Worm (Caenorhabditis elegans) whole organism, L1 larva: ENCODE results near the gene C31G12.4.

Experiments
- C16A3.4 ChIP-seq: fragments of 150-350 bp; optimal IDR thresholded peaks from 2 replicates; lab custom pipeline; 2014; ENCODE audit warnings: missing biosample characterization, missing genetic modification characterization
- C34B4.2 ChIP-seq: sonication (generic microtip); optimal IDR thresholded peaks from 2 replicates; lab custom pipeline; 2017; ENCODE audit warnings: mild to moderate bottlenecking, missing genetic modification characterization, missing compliant biosample characterization
- F16B12.6 ChIP-seq: fragments of 150-350 bp; optimal IDR thresholded peaks from 2 replicates; lab custom pipeline; 2014; ENCODE audit warnings: missing biosample characterization, missing genetic modification characterization
- Y116A8C.19 ChIP-seq: sonication (generic microtip); optimal IDR thresholded peaks from 2 replicates; lab custom pipeline; 2016; ENCODE audit warnings: missing compliant biosample characterization, missing genetic modification characterization, borderline replicate concordance
- aha-1 ChIP-seq: fragments of 150-350 bp; optimal IDR thresholded peaks from 2 replicates; lab custom pipeline; 2014; ENCODE audit warnings: missing biosample characterization, missing genetic modification characterization
- alr-1 ChIP-seq: fragments of 200-800 bp; sonication (Bioruptor generic); optimal IDR thresholded peaks from 2 replicates; lab custom pipeline; 2018; ENCODE audit warnings: borderline replicate concordance, mild to moderate bottlenecking, missing genetic modification characterization, missing compliant biosample characterization
- ama-1 ChIP-seq: fragments of 150-350 bp; optimal IDR thresholded peaks from 2 replicates; lab custom pipeline; 2014
- ceh-63 ChIP-seq: fragments of 200-800 bp; sonication (Bioruptor generic); optimal IDR thresholded peaks from 2 replicates; lab custom pipeline; 2018; ENCODE audit warnings: mild to moderate bottlenecking, missing genetic modification characterization, missing compliant biosample characterization
- ceh-8 ChIP-seq: fragments of 200-800 bp; sonication (Bioruptor generic); optimal IDR thresholded peaks from 2 replicates; lab custom pipeline; 2018; ENCODE audit warnings: mild to moderate bottlenecking, missing genetic modification characterization, moderate library complexity, missing compliant biosample characterization
- efl-1 ChIP-seq, 4 experiments: fragments of 150-350 bp; optimal IDR thresholded peaks in 3 of 4; peaks in 1 of 4; 1 replicate in 1 of 4; 2 replicates in 3 of 4; lab custom pipeline; 2014; ENCODE audit warnings: missing biosample characterization in 2 of 4, missing genetic modification characterization in 2 of 4, missing genetic modification reagents in 2 of 4
- egl-13 ChIP-seq: sonication (generic microtip); optimal IDR thresholded peaks from 2 replicates; lab custom pipeline; 2016; ENCODE audit warnings: missing genotype, missing genetic modification reagents, missing genetic modification characterization, missing compliant biosample characterization
- egl-27 ChIP-seq, 2 experiments: fragments of 150-350 bp in 1 of 2; sonication (generic microtip); optimal IDR thresholded peaks; 3 replicates each; lab custom pipeline; 2017 to 2018; ENCODE audit warnings: missing biosample characterization in 2 of 2, missing genetic modification characterization in 2 of 2, missing genetic modification reagents in 2 of 2
- elt-2 ChIP-seq: sonication (generic microtip); optimal IDR thresholded peaks from 2 replicates; lab custom pipeline; 2016; ENCODE audit warnings: missing genetic modification characterization, mild to moderate bottlenecking, inconsistent platforms, missing compliant biosample characterization, missing genetic modification reagents
- elt-3 ChIP-seq, 6 experiments: fragments of 150-350 bp in 1 of 6; sonication (generic microtip); optimal IDR thresholded peaks; 2 replicates each; lab custom pipeline; 2017 to 2018; ENCODE audit warnings: missing biosample characterization in 6 of 6, missing genetic modification characterization in 6 of 6, inconsistent platforms in 1 of 6
- ets-5 ChIP-seq: fragments of 200-800 bp; sonication (Bioruptor generic); IDR thresholded peaks from 2 replicates; pipeline ENCODE4 v1.3.6; 2022; ENCODE audit warnings: missing genetic modification characterization, missing compliant biosample characterization
- fkh-4 ChIP-seq: sonication (generic microtip); optimal IDR thresholded peaks from 2 replicates; lab custom pipeline; 2016; ENCODE audit warnings: missing compliant biosample characterization, missing genetic modification characterization, borderline replicate concordance
- grh-1 ChIP-seq: fragments of 200-800 bp; sonication (Bioruptor generic); IDR thresholded peaks from 2 replicates; pipeline ENCODE4 v1.3.6; 2022; ENCODE audit warnings: missing genetic modification reagents, missing genetic modification characterization, missing compliant biosample characterization
- hlh-4 ChIP-seq: sonication (generic microtip); optimal IDR thresholded peaks from 2 replicates; lab custom pipeline; 2016; ENCODE audit warnings: mild to moderate bottlenecking, missing genetic modification characterization, missing compliant biosample characterization
- isw-1 ChIP-seq: fragments of 200-800 bp; sonication (Bioruptor generic); IDR thresholded peaks from 2 replicates; pipeline ENCODE4 v1.3.6; 2022; ENCODE audit warnings: missing genetic modification characterization, missing compliant biosample characterization
- lin-14 ChIP-seq: fragments of 200-800 bp; sonication (Bioruptor generic); optimal IDR thresholded peaks from 2 replicates; lab custom pipeline; 2018; ENCODE audit warnings: mild to moderate bottlenecking, missing genetic modification characterization, moderate library complexity, missing compliant biosample characterization
- mab-9 ChIP-seq: fragments of 200-800 bp; sonication (Bioruptor generic); IDR thresholded peaks from 2 replicates; pipeline ENCODE4 v1.3.6; 2022; ENCODE audit warnings: missing genetic modification reagents, missing genetic modification characterization, missing compliant biosample characterization
- nhr-12 ChIP-seq: sonication (generic microtip); optimal IDR thresholded peaks from 2 replicates; lab custom pipeline; 2017; ENCODE audit warnings: missing biosample characterization, missing genetic modification characterization
- nhr-19 ChIP-seq: fragments of 200-800 bp; sonication (Bioruptor generic); conservative IDR thresholded peaks from 2 replicates; pipeline ENCODE4 v1.3.6; 2022; ENCODE audit warnings: missing genetic modification characterization, missing compliant biosample characterization
- nhr-20 ChIP-seq: sonication (generic microtip); optimal IDR thresholded peaks from 2 replicates; lab custom pipeline; 2016; ENCODE audit warnings: mild to moderate bottlenecking, missing genetic modification characterization, missing compliant biosample characterization
- nhr-237 ChIP-seq: fragments of 150-350 bp; optimal IDR thresholded peaks from 2 replicates; lab custom pipeline; 2014; ENCODE audit warnings: missing biosample characterization, missing genetic modification characterization
- nhr-28 ChIP-seq: fragments of 150-350 bp; optimal IDR thresholded peaks from 2 replicates; lab custom pipeline; 2014; ENCODE audit warnings: missing biosample characterization, missing genetic modification characterization
- nhr-76 ChIP-seq: sonication (generic microtip); optimal IDR thresholded peaks from 2 replicates; lab custom pipeline; 2017; ENCODE audit warnings: missing biosample characterization, missing genetic modification characterization
- nhr-77 ChIP-seq: fragments of 150-350 bp; optimal IDR thresholded peaks from 2 replicates; lab custom pipeline; 2014; ENCODE audit warnings: missing biosample characterization, missing genetic modification characterization
- nhr-85 ChIP-seq: sonication (generic microtip); peaks from one replicate; lab custom pipeline; 2016; ENCODE audit warnings: missing genetic modification characterization, inconsistent platforms, missing compliant biosample characterization
- pag-3 ChIP-seq: sonication (generic microtip); optimal IDR thresholded peaks from 2 replicates; lab custom pipeline; 2017; ENCODE audit warnings: missing genetic modification characterization, mild to moderate bottlenecking, missing compliant biosample characterization, antibody characterized with exemption, borderline replicate concordance; ENCODE audit not compliant: insufficient read depth
- snu-23 ChIP-seq: sonication (generic microtip); optimal IDR thresholded peaks from 2 replicates; lab custom pipeline; 2016; ENCODE audit warnings: missing genetic modification characterization, missing compliant biosample characterization
- sox-4 ChIP-seq: sonication (generic microtip); optimal IDR thresholded peaks from 2 replicates; lab custom pipeline; 2016; ENCODE audit warnings: missing genetic modification characterization, missing compliant biosample characterization
- sptf-1 ChIP-seq: fragments of 150-350 bp; optimal IDR thresholded peaks from 2 replicates; lab custom pipeline; 2014; ENCODE audit warnings: missing biosample characterization, missing genetic modification characterization
- tbx-2 ChIP-seq: sonication (generic microtip); optimal IDR thresholded peaks from 2 replicates; lab custom pipeline; 2016; ENCODE audit warnings: missing genetic modification characterization, missing compliant biosample characterization
- tlp-1 ChIP-seq: fragments of 150-350 bp; optimal IDR thresholded peaks from 2 replicates; lab custom pipeline; 2014; ENCODE audit warnings: missing biosample characterization, missing genetic modification characterization
- unc-30 ChIP-seq: sonication (generic microtip); optimal IDR thresholded peaks from 2 replicates; lab custom pipeline; 2017; ENCODE audit warnings: missing biosample characterization, missing genetic modification characterization
- unc-98 ChIP-seq: fragments of 200-800 bp; sonication (Bioruptor generic); IDR thresholded peaks from 2 replicates; pipeline ENCODE4 v1.3.6; 2022; ENCODE audit warnings: missing genetic modification characterization, missing compliant biosample characterization

The C31G12.4 gene

DNA sequence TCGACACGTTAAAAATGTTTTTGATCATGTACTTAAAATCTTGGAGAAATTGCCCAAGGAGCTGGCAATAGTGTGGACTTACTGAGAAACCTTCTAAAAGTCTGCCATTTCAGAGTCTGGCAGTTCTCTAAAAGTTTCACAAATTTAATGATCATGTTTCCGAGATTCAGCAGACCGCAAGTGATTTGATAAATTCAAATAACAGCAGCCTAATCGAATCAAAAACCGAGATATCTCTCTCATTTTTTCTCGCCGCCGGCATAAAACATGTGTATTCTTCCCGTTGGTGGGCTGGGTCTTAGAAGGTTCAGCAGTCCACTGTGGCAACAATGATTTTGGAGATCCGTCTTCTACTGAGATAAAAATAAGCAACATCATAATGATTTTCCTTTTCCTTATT lies 10.6 kb upstream of the C31G12.4 start, which contains the start of gene clec-246:
clec-246 (plus strand) TSS at position 301 of the 400 bp plus-strand sequence.
- TF ChIP-seq pag-3 (tag; lab: Kevin White, UChicago) (no peak), grh-1 (GFP tag; lab: Robert Waterston, UW) (no peak), nhr-20 (no peak), ama-1 (lab: Kevin White, UChicago) (no peak), egl-13 (tag; lab: Kevin White, UChicago) (no peak), C34B4.2 (no peak), mab-9 (no peak), ets-5 (GFP tag; lab: Robert Waterston, UW) (no peak), sox-4 (tag; lab: Kevin White, UChicago) (no peak), nhr-12 (tag; lab: Kevin White, UChicago) (no peak), ceh-8 (no peak)

DNA sequence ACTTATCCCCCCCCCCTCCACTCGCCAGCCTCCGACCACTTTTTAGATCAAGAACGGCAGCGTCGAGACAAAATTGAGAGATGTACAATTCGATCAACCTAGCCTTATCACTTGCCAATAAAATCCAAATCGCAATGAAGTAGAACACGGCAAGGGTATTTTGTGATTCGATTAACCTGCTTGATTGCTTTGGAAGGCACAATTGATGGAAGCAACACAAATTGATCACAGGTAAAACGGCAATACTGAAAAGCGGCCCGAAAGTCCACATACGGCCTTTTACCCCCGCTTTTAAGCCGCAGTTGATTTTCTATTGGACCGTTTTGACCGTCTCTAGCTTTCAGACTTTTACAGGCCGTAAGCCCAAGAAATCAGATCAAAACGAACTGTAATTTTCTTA lies 9.8 kb upstream of the C31G12.4 start, which contains the start of gene clec-245:
clec-245 (minus strand) TSS at position 101 of the 400 bp plus-strand sequence.
- TF ChIP-seq F16B12.6 (tag; lab: Kevin White, UChicago) (no peak), nhr-85 (tag; lab: Kevin White, UChicago) (peak; percentile 60)

- TF ChIP-seq elt-3 (tag; optimal IDR thresholded peaks at IDR 0.05; lab: Kevin White, UChicago) (no peak), nhr-237 (no peak), unc-30 (tag; lab: Kevin White, UChicago) (no peak), nhr-19 (no peak), ceh-8 (no peak)
- TF ChIP-seq, all 84 proteins: peak for 0
These were observed 6.4 kb upstream of the C31G12.4 start, which contains the start of gene C31G12.3 for ce11 chrV:18184910-18185309. Gene C31G12.3 (plus strand): TSS chrV:18185210.

- TF ChIP-seq hlh-4 (tag; lab: Kevin White, UChicago), result no peak
- TF ChIP-seq lin-14, result no peak
- no peak for TF ChIP-seq isw-1
- no peak for TF ChIP-seq nhr-28
- TF ChIP-seq nhr-77 (tag; lab: Kevin White, UChicago), result no peak
These were observed 1.1 kb upstream of the C31G12.4 start, which contains the start of gene C31G12.1 for ce11 chrV:18179663-18180062. Gene C31G12.1 (plus strand): TSS chrV:18179963.

DNA sequence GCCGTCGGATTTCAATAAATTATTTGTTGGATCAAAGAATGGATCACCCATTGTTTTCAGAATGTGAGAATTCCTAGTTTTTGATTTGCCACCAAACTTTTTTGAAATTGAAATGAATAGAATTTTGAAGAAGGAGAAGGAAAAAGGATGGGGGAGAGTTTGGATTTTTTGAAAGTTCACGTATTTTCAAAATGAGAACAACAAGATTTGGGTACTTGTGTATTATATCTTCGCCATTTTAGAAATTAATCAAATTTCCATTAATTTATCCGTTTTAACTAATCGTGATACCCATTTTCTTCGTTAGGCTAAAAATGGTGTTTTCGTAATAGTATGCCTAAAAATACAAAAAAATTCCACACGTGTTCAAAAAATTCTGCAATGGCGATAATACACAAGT lies 7.0 kb downstream of the C31G12.4 start, which contains the start of gene C14A6.8:
C14A6.8 (minus strand) TSS at position 101 of the 400 bp plus-strand sequence.
- TF ChIP-seq tbx-2 (tag; lab: Kevin White, UChicago), result no peak
- TF ChIP-seq isw-1, result no peak
- no peak for TF ChIP-seq ama-1 (lab: Kevin White, UChicago)
- no peak for TF ChIP-seq ceh-63 (GFP tag; lab: Kevin White, UChicago)
- no peak for TF ChIP-seq elt-2
- TF ChIP-seq sptf-1 (tag; lab: Kevin White, UChicago), result no peak
- TF ChIP-seq efl-1 (optimal IDR thresholded peaks at IDR 0.05; lab: Kevin White, UChicago), result no peak
- TF ChIP-seq efl-1 (GFP tag; optimal IDR thresholded peaks at IDR 0.05 in 1 of 2; lab: Kevin White, UChicago), result peak in 1 of 2 experiments; percentile 34

ce11 chrV:18168266-18168665 lies 10.3 kb downstream of the C31G12.4 start, which contains the start of gene C14A6.7:
Gene C14A6.7 (minus strand): TSS chrV:18168366.
- TF ChIP-seq elt-2, result no peak
- TF ChIP-seq nhr-28, result no peak
- no peak for TF ChIP-seq snu-23 (GFP tag; lab: Kevin White, UChicago)

DNA sequence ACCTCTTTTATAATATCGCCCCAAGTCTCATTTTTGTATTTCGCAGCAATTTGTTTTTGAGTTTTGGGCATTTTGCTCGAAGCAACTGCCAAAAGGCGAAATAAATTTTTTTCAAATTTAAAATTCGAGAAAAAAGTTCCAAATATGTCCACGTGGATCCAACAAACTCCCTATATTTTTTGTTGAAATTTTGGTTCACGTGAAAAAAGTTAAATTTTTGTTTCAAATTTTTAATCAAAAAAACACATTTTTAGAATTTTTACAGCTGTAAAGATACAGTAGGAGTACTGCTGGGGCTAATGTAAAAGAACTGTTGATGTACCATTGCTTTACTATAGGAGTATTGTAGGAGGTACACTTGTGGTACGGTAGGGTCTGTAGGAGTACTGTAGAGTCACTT lies 11.4 kb downstream of the C31G12.4 start, which contains the start of gene C14A6.6:
C14A6.6 (minus strand) TSS at position 101 of the 400 bp plus-strand sequence.
- TF ChIP-seq unc-98 (GFP tag; lab: Robert Waterston, UW), result no peak
- TF ChIP-seq tlp-1 (tag; lab: Kevin White, UChicago), result no peak
- no peak for TF ChIP-seq sptf-1 (tag; lab: Kevin White, UChicago)
- no peak for TF ChIP-seq alr-1 (tag; lab: Kevin White, UChicago)
- no peak for TF ChIP-seq C16A3.4 (tag; lab: Kevin White, UChicago)
- no peak for TF ChIP-seq nhr-76 (tag; lab: Kevin White, UChicago)
- no peak for TF ChIP-seq aha-1 (tag; lab: Kevin White, UChicago)
- TF ChIP-seq nhr-28, result no peak
- TF ChIP-seq Y116A8C.19 (tag; lab: Kevin White, UChicago), result no peak
- no peak for TF ChIP-seq nhr-85 (tag; lab: Kevin White, UChicago)
- no peak for TF ChIP-seq sox-4 (tag; lab: Kevin White, UChicago)
- no peak for TF ChIP-seq C34B4.2
- no peak for TF ChIP-seq snu-23 (GFP tag; lab: Kevin White, UChicago)
- no peak for TF ChIP-seq egl-27 (tag; optimal IDR thresholded peaks at IDR 0.05; lab: Kevin White, UChicago)
- no peak for TF ChIP-seq tbx-2 (tag; lab: Kevin White, UChicago)
- no peak for TF ChIP-seq fkh-4 (tag; lab: Kevin White, UChicago)
- TF ChIP-seq, all 84 proteins: peak for 0
